Worm (Caenorhabditis elegans): ENCODE data around the gene ost-1.

Gene ost-1

ce11 chrIV:1155206-1155605, 48.0 kb downstream of the ost-1 start:
- no peak for TF ChIP-seq ztf-23 (GFP tag; IDR thresholded peaks at IDR 0.05)
- no peak for TF ChIP-seq T22C8.4 (GFP tag; IDR thresholded peaks at IDR 0.05)
- no peak for TF ChIP-seq klf-2 (GFP tag; conservative IDR thresholded peaks at IDR 0.05)
- no peak for TF ChIP-seq flt-1 (GFP tag; IDR thresholded peaks at IDR 0.05)

DNA sequence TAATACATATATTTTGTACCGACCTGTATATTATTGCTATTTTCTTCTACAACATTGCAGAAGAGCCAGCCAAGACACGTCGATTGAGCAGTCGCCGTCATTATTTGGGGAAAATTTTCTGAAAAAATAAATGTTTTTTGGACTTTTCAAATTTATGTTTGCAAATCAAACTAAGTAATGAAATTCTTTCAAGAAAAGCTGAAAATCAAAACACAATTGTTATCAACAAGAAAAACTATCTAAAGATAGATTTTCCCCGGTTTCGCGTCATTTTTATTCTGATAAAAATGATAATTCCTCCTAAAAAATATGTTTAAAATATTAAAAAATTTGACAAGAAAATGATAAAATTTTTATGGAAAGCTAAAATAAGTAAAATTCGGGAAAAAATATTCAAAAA, 50.7 kb downstream of the ost-1 start, which contains the start of gene C50A2.3:
Gene C50A2.3, minus strand, starts transcription at position 101 of the 400 bp plus-strand sequence.
- TF ChIP-seq flt-1 (GFP tag; IDR thresholded peaks at IDR 0.05): no peak
- no peak for TF ChIP-seq med-1 (GFP tag; optimal IDR thresholded peaks at IDR 0.05; ENCODE audit: insufficient read depth)
- no peak for TF ChIP-seq ztf-23 (GFP tag; IDR thresholded peaks at IDR 0.05)
- no peak for TF ChIP-seq tab-1 (GFP tag; IDR thresholded peaks at IDR 0.05)
- no peak for TF ChIP-seq klf-2 (GFP tag; conservative IDR thresholded peaks at IDR 0.05)
- TF ChIP-seq T22C8.4 (GFP tag; IDR thresholded peaks at IDR 0.05): no peak
- TF ChIP-seq cog-1 (tag; optimal IDR thresholded peaks at IDR 0.05): no peak
- no peak for TF ChIP-seq ztf-29 (GFP tag; IDR thresholded peaks at IDR 0.05)
- no peak for TF ChIP-seq ref-1 (GFP tag; conservative IDR thresholded peaks at IDR 0.05)

- no peak for TF ChIP-seq flt-1 (GFP tag; IDR thresholded peaks at IDR 0.05)
- no peak for TF ChIP-seq tab-1 (GFP tag; IDR thresholded peaks at IDR 0.05)
- TF ChIP-seq med-1 (GFP tag; optimal IDR thresholded peaks at IDR 0.05; ENCODE audit: insufficient read depth): no peak
- TF ChIP-seq ztf-29 (GFP tag; IDR thresholded peaks at IDR 0.05): no peak
- no peak for TF ChIP-seq ref-1 (GFP tag; conservative IDR thresholded peaks at IDR 0.05)
- no peak for TF ChIP-seq cog-1 (tag; optimal IDR thresholded peaks at IDR 0.05)
These were observed 53.2 kb downstream of the ost-1 start, which contains the start of gene ets-8 for ce11 chrIV:1160386-1160785. TSS of gene ets-8 (minus strand) at chrIV:1160486.

Data from whole organism, midembryonic.